Worm (Caenorhabditis elegans) whole organism, early embryonic: ENCODE results near the gene Y57A10B.6.

ENCODE experiments used
- B0310.2 ChIP-seq: sonication (generic microtip); optimal IDR thresholded peaks from 2 replicates; lab custom pipeline; 2016; ENCODE audit warnings: mild to moderate bottlenecking, missing genetic modification characterization, missing compliant biosample characterization
- F13C5.2 ChIP-seq: sonication (generic microtip); optimal IDR thresholded peaks from 2 replicates; lab custom pipeline; 2017; ENCODE audit warnings: mild to moderate bottlenecking, missing genetic modification characterization, inconsistent platforms, missing compliant biosample characterization
- aly-1 ChIP-seq: sonication (generic microtip); optimal IDR thresholded peaks from 2 replicates; lab custom pipeline; 2016; ENCODE audit warnings: missing genetic modification characterization, missing compliant biosample characterization
- ama-1 ChIP-seq: fragments of 150-350 bp; optimal IDR thresholded peaks from 2 replicates; lab custom pipeline; 2014
- ceh-13 ChIP-seq: fragments of 200-800 bp; sonication (Bioruptor generic); optimal IDR thresholded peaks from 2 replicates; lab custom pipeline; 2018; ENCODE audit warnings: mild to moderate bottlenecking, missing genetic modification characterization, missing compliant biosample characterization
- ceh-36 ChIP-seq: sonication (generic microtip); optimal IDR thresholded peaks from 2 replicates; lab custom pipeline; 2016; ENCODE audit warnings: missing genetic modification characterization, inconsistent platforms, missing compliant biosample characterization
- ets-7 ChIP-seq: sonication (generic microtip); optimal IDR thresholded peaks from 2 replicates; lab custom pipeline; 2016; ENCODE audit warnings: missing genotype, missing genetic modification characterization, missing compliant biosample characterization
- flt-1 ChIP-seq: fragments of 200-800 bp; sonication (Bioruptor generic); IDR thresholded peaks from 2 replicates; pipeline ENCODE4 v1.3.6; 2022; ENCODE audit warnings: missing genetic modification characterization, missing compliant biosample characterization
- hmbx-1 ChIP-seq: sonication (generic microtip); optimal IDR thresholded peaks from 2 replicates; lab custom pipeline; 2016; ENCODE audit warnings: mild to moderate bottlenecking, missing genetic modification characterization, missing compliant biosample characterization
- hmg-4 ChIP-seq: fragments of 200-800 bp; sonication (Bioruptor generic); optimal IDR thresholded peaks from 2 replicates; lab custom pipeline; 2018; ENCODE audit warnings: mild to moderate bottlenecking, missing genetic modification characterization, missing compliant biosample characterization
- hnd-1 ChIP-seq: sonication (generic microtip); optimal IDR thresholded peaks from 2 replicates; lab custom pipeline; 2016; ENCODE audit warnings: missing genetic modification characterization, missing compliant biosample characterization
- pes-1 ChIP-seq: fragments of 200-800 bp; sonication (Bioruptor generic); IDR thresholded peaks from 2 replicates; pipeline ENCODE4 v1.3.6; 2022; ENCODE audit warnings: missing genetic modification reagents, missing genetic modification characterization, missing compliant biosample characterization
- scrt-1 ChIP-seq: fragments of 200-800 bp; sonication (Bioruptor generic); IDR thresholded peaks from 2 replicates; pipeline ENCODE4 v1.3.6; 2022; ENCODE audit warnings: missing genetic modification characterization, missing compliant biosample characterization
- sea-1 ChIP-seq: fragments of 200-800 bp; sonication (Bioruptor generic); conservative IDR thresholded peaks from 2 replicates; pipeline ENCODE4 v1.3.6; 2022; ENCODE audit warnings: missing genetic modification characterization, missing compliant biosample characterization
- tbx-11 ChIP-seq: fragments of 200-800 bp; sonication (Bioruptor generic); IDR thresholded peaks from 2 replicates; pipeline ENCODE4 v1.3.6; 2022; ENCODE audit warnings: missing genetic modification characterization, missing compliant biosample characterization
- tbx-37 ChIP-seq: fragments of 200-800 bp; sonication (Bioruptor generic); conservative IDR thresholded peaks from 2 replicates; pipeline ENCODE4 v1.3.6; 2022; ENCODE audit warnings: missing genetic modification reagents, missing genetic modification characterization, missing compliant biosample characterization
- tra-4 ChIP-seq: sonication (generic microtip); optimal IDR thresholded peaks from 2 replicates; lab custom pipeline; 2017; ENCODE audit warnings: missing genetic modification characterization, missing compliant biosample characterization

Gene Y57A10B.6

DNA sequence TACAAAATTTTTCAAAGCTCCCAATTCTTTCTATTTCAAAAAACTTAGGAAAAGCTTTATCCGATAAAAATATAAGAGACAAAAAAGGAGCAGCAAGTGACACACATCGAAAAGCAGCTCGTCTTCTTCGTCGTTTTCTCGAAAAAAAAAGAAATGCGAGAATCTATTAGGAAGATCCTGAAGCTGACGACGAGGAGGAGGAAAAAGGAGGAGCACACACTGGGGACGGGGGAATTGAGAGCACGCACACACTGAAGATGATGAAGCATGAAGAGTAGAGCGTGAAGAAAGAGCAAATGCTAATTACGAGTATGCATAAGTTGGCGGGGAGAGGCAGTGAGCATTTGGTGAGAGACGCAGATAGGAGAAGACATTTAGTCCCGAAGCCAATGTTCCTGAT lies 16.0 kb upstream of the Y57A10B.6 start:
- TF ChIP-seq F13C5.2 (tag; lab: Kevin White, UChicago) (no peak), tra-4 (tag; lab: Kevin White, UChicago) (no peak), ceh-36 (tag; lab: Kevin White, UChicago) (no peak)

DNA sequence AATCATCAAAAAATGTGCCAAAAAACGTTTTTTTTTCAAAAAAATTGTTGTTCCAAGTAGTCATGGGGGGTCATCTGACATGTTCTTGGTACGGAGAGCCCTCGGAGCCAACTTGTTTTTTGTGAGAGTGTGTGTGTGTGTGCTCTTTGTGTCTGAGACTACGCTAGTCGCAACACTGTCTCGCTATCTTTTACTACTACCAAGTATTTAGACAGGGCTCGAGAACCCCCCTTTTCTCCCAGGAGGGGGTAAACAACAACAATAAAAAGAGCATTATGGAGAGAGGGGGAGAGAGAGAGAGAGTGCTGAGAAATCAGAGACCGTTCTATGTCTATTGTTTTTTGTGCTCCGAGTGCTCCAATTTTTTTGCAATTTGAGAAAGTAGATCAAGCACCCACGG lies 11.1 kb upstream of the Y57A10B.6 start:
- no peak for TF ChIP-seq hnd-1 (tag; lab: Kevin White, UChicago)
- no peak for TF ChIP-seq aly-1 (tag; lab: Kevin White, UChicago)
- no peak for TF ChIP-seq sea-1 (GFP tag; lab: Robert Waterston, UW)
- no peak for TF ChIP-seq pes-1
- TF ChIP-seq tbx-37: no peak
- TF ChIP-seq flt-1 (GFP tag; lab: Robert Waterston, UW): no peak
- no peak for TF ChIP-seq ceh-13 (GFP tag; lab: Kevin White, UChicago)
- TF ChIP-seq ceh-36 (tag; lab: Kevin White, UChicago): no peak
- no peak for TF ChIP-seq hmg-4 (GFP tag; lab: Kevin White, UChicago)
- TF ChIP-seq ets-7: no peak

ce11 chrII:12379430-12379829 lies 10.5 kb upstream of the Y57A10B.6 start, which contains the start of gene marc-5:
Gene marc-5 (minus strand): TSS chrII:12379530.
- no peak for TF ChIP-seq B0310.2 (tag; lab: Kevin White, UChicago)
- no peak for TF ChIP-seq hnd-1 (tag; lab: Kevin White, UChicago)
- TF ChIP-seq aly-1 (tag; lab: Kevin White, UChicago): no peak

ce11 chrII:12380888-12381287 lies 9.0 kb upstream of the Y57A10B.6 start:
- TF ChIP-seq ceh-36 (tag; lab: Kevin White, UChicago) (peak; percentile 76), tra-4 (tag; lab: Kevin White, UChicago) (no peak)

ce11 chrII:12382625-12383562 lies 7.0 kb upstream of the Y57A10B.6 start, which contains the start of gene btb-14:
Gene btb-14 (plus strand): TSS chrII:12383463.
- no peak for TF ChIP-seq sea-1 (GFP tag; lab: Robert Waterston, UW)
- no peak for TF ChIP-seq pes-1
- no peak for TF ChIP-seq flt-1 (GFP tag; lab: Robert Waterston, UW)
- no peak for TF ChIP-seq tbx-37
- TF ChIP-seq tbx-11 (GFP tag; lab: Robert Waterston, UW): no peak
- TF ChIP-seq hmg-4 (GFP tag; lab: Kevin White, UChicago): no peak
- no peak for TF ChIP-seq tra-4 (tag; lab: Kevin White, UChicago)
- TF ChIP-seq scrt-1 (GFP tag; lab: Robert Waterston, UW): no peak
- TF ChIP-seq ceh-36 (tag; lab: Kevin White, UChicago): no peak

ce11 chrII:12385815-12386214 lies 4.1 kb upstream of the Y57A10B.6 start:
- TF ChIP-seq tra-4 (tag; lab: Kevin White, UChicago) (no peak), tbx-37 (no peak), scrt-1 (GFP tag; lab: Robert Waterston, UW) (no peak), hmg-4 (GFP tag; lab: Kevin White, UChicago) (no peak), hnd-1 (tag; lab: Kevin White, UChicago) (no peak), aly-1 (tag; lab: Kevin White, UChicago) (no peak), ceh-36 (tag; lab: Kevin White, UChicago) (no peak), ets-7 (no peak), pes-1 (no peak), sea-1 (GFP tag; lab: Robert Waterston, UW) (no peak), ceh-13 (GFP tag; lab: Kevin White, UChicago) (no peak), B0310.2 (tag; lab: Kevin White, UChicago) (no peak)

DNA sequence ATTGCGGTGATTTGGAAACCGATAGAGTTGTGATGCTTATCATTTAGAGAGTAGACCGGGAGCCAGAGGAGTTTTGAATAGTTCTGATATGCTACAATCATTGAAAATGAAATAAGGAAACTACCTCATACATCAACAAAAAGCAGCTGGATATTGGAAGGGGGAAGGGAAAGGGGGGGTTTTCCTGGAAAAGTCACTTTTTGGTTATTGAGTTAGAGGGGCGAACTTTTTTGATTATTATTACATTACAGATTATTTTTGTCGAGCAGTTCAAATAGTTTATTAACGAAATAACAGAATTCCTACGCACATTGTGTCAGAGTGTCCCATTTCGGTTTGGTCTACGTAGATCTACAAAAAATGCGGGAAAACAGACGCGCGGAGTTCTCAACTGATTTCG lies 3.1 kb upstream of the Y57A10B.6 start, which contains the start of gene sre-42:
sre-42 (minus strand) TSS at position 101 of the 400 bp plus-strand sequence.
- TF ChIP-seq sea-1 (GFP tag; lab: Robert Waterston, UW): no peak
- TF ChIP-seq scrt-1 (GFP tag; lab: Robert Waterston, UW): no peak
- no peak for TF ChIP-seq tbx-11 (GFP tag; lab: Robert Waterston, UW)
- no peak for TF ChIP-seq hnd-1 (tag; lab: Kevin White, UChicago)
- TF ChIP-seq tbx-37: no peak
- TF ChIP-seq F13C5.2 (tag; lab: Kevin White, UChicago): no peak
- TF ChIP-seq ama-1 (lab: Kevin White, UChicago): no peak
- no peak for TF ChIP-seq tra-4 (tag; lab: Kevin White, UChicago)
- no peak for TF ChIP-seq aly-1 (tag; lab: Kevin White, UChicago)
- TF ChIP-seq ceh-13 (GFP tag; lab: Kevin White, UChicago): no peak
- TF ChIP-seq ets-7: no peak
- no peak for TF ChIP-seq hmbx-1 (tag; lab: Kevin White, UChicago)
- TF ChIP-seq flt-1 (GFP tag; lab: Robert Waterston, UW): no peak
- TF ChIP-seq hmg-4 (GFP tag; lab: Kevin White, UChicago): no peak
- TF ChIP-seq B0310.2 (tag; lab: Kevin White, UChicago): no peak
- no peak for TF ChIP-seq ceh-36 (tag; lab: Kevin White, UChicago)
- no peak for TF ChIP-seq pes-1

ce11 chrII:12387487-12387886 lies 2.4 kb upstream of the Y57A10B.6 start:
- TF ChIP-seq hnd-1 (tag; lab: Kevin White, UChicago) (no peak), tbx-11 (GFP tag; lab: Robert Waterston, UW) (no peak), B0310.2 (tag; lab: Kevin White, UChicago) (no peak), ets-7 (no peak)
